Worm (Caenorhabditis elegans) whole organism, young adult: ENCODE measurements around the gene T13C5.2.

Source experiments
- B0336.3 ChIP-seq: fragments of 200-800 bp; sonication (Bioruptor generic); IDR thresholded peaks from 2 replicates; pipeline ENCODE4 v1.3.6; 2022; ENCODE audit warnings: missing genetic modification characterization, missing compliant biosample characterization
- F23B12.7 ChIP-seq: sonication (generic microtip); optimal IDR thresholded peaks from 2 replicates; lab custom pipeline; 2017; ENCODE audit warnings: missing genetic modification characterization, mild to moderate bottlenecking, missing compliant biosample characterization, antibody characterized with exemption, moderate library complexity; ENCODE audit not compliant: insufficient read depth
- F33H1.4 ChIP-seq: fragments of 200-800 bp; sonication (Bioruptor generic); IDR thresholded peaks from 2 replicates; pipeline ENCODE4 v1.3.6; 2022; ENCODE audit warnings: missing genetic modification reagents, missing genetic modification characterization, missing compliant biosample characterization
- F57A8.1 ChIP-seq: fragments of 200-800 bp; sonication (Bioruptor generic); optimal IDR thresholded peaks from 2 replicates; lab custom pipeline; 2018; ENCODE audit warnings: mild to moderate bottlenecking, missing genetic modification characterization, moderate library complexity, missing compliant biosample characterization
- F57C9.4 ChIP-seq: sonication (generic microtip); optimal IDR thresholded peaks from 2 replicates; lab custom pipeline; 2017; ENCODE audit warnings: mild to moderate bottlenecking, missing genetic modification characterization, missing compliant biosample characterization
- K12H6.12 ChIP-seq: fragments of 200-800 bp; sonication (Bioruptor generic); optimal IDR thresholded peaks from 2 replicates; lab custom pipeline; 2018; ENCODE audit warnings: mild to moderate bottlenecking, missing genetic modification characterization, missing compliant biosample characterization
- Y53G8AR.9 ChIP-seq: fragments of 200-800 bp; sonication (Bioruptor generic); conservative IDR thresholded peaks from 2 replicates; pipeline ENCODE4 v1.3.6; 2022; ENCODE audit warnings: missing genetic modification reagents, missing genetic modification characterization, missing compliant biosample characterization
- Y56A3A.18 ChIP-seq: fragments of 200-800 bp; sonication (Bioruptor generic); IDR thresholded peaks from 2 replicates; pipeline ENCODE4 v1.3.6; 2022; ENCODE audit warnings: missing genetic modification reagents, missing genetic modification characterization, missing compliant biosample characterization
- Y79H2A.3 ChIP-seq: fragments of 200-800 bp; sonication (Bioruptor generic); conservative IDR thresholded peaks from 2 replicates; pipeline ENCODE4 v1.3.6; 2022; ENCODE audit warnings: missing genetic modification reagents, missing genetic modification characterization, missing compliant biosample characterization
- ama-1 ChIP-seq, 3 experiments: fragments of 150-350 bp in 1 of 3; sonication (generic microtip) in 2 of 3; optimal IDR thresholded peaks; 2 replicates each; lab custom pipeline; 2014 to 2018; ENCODE audit warnings: missing biosample characterization in 2 of 3, missing genetic modification characterization in 2 of 3, missing genetic modification reagents in 2 of 3
- ccch-3 ChIP-seq: fragments of 200-800 bp; sonication (Bioruptor generic); optimal IDR thresholded peaks from 2 replicates; lab custom pipeline; 2018; ENCODE audit warnings: mild to moderate bottlenecking, missing genetic modification characterization, missing compliant biosample characterization
- ceh-27 ChIP-seq: fragments of 200-800 bp; sonication (Bioruptor generic); optimal IDR thresholded peaks from 2 replicates; lab custom pipeline; 2018; ENCODE audit warnings: mild to moderate bottlenecking, missing genetic modification characterization, moderate library complexity, missing compliant biosample characterization
- dpff-1 ChIP-seq: sonication (generic microtip); optimal IDR thresholded peaks from 2 replicates; lab custom pipeline; 2017; ENCODE audit warnings: mild to moderate bottlenecking, missing genetic modification characterization, missing compliant biosample characterization
- egl-44 ChIP-seq: fragments of 200-800 bp; sonication (Bioruptor generic); IDR thresholded peaks from 2 replicates; pipeline ENCODE4 v1.3.6; 2022; ENCODE audit warnings: missing genetic modification reagents, missing genetic modification characterization, missing compliant biosample characterization
- egrh-3 ChIP-seq: fragments of 200-800 bp; sonication (Bioruptor generic); IDR thresholded peaks from 2 replicates; pipeline ENCODE4 v1.3.6; 2022; ENCODE audit warnings: missing genetic modification reagents, missing genetic modification characterization, missing compliant biosample characterization
- ets-4 ChIP-seq: fragments of 200-800 bp; sonication (Bioruptor generic); optimal IDR thresholded peaks from 2 replicates; lab custom pipeline; 2018; ENCODE audit warnings: mild to moderate bottlenecking, missing genetic modification characterization, missing compliant biosample characterization
- hlh-12 ChIP-seq: sonication (generic microtip); optimal IDR thresholded peaks from 2 replicates; lab custom pipeline; 2016; ENCODE audit warnings: missing genetic modification characterization, missing compliant biosample characterization
- hsf-1 ChIP-seq: fragments of 200-800 bp; sonication (Bioruptor generic); IDR thresholded peaks from 2 replicates; pipeline ENCODE4 v1.3.6; 2022; ENCODE audit warnings: missing genetic modification reagents, missing genetic modification characterization, missing compliant biosample characterization
- lin-54 ChIP-seq: fragments of 200-800 bp; sonication (Bioruptor generic); optimal IDR thresholded peaks from 2 replicates; lab custom pipeline; 2018; ENCODE audit warnings: mild to moderate bottlenecking, missing genetic modification characterization, missing compliant biosample characterization
- madf-10 ChIP-seq: sonication (generic microtip); optimal IDR thresholded peaks from 2 replicates; lab custom pipeline; 2016; ENCODE audit warnings: mild to moderate bottlenecking, missing genetic modification characterization, missing compliant biosample characterization
- mes-4 ChIP-seq: sonication (generic microtip); optimal IDR thresholded peaks from 2 replicates; lab custom pipeline; 2016; ENCODE audit warnings: missing genotype, missing genetic modification characterization, missing compliant biosample characterization
- nhr-80 ChIP-seq: sonication (generic microtip); optimal IDR thresholded peaks from 2 replicates; lab custom pipeline; 2016; ENCODE audit warnings: missing genetic modification characterization, missing compliant biosample characterization
- rcor-1 ChIP-seq: fragments of 200-800 bp; sonication (Bioruptor generic); IDR thresholded peaks from 2 replicates; pipeline ENCODE4 v1.3.6; 2022; ENCODE audit warnings: missing genetic modification reagents, missing genetic modification characterization, missing compliant biosample characterization
- rec-8 ChIP-seq, 2 experiments: sonication (generic microtip); optimal IDR thresholded peaks; 2 replicates each; lab custom pipeline; 2016; ENCODE audit warnings: mild to moderate bottlenecking in 2 of 2, missing genetic modification characterization in 2 of 2, missing genetic modification reagents in 2 of 2, missing genotype in 2 of 2, missing biosample characterization in 1 of 2, missing compliant biosample characterization in 1 of 2, moderate library complexity in 1 of 2
- repo-1 ChIP-seq: sonication (generic microtip); optimal IDR thresholded peaks from 2 replicates; lab custom pipeline; 2017; ENCODE audit warnings: mild to moderate bottlenecking, missing genetic modification characterization, missing compliant biosample characterization
- rpc-1 ChIP-seq, 2 experiments: fragments of 150-350 bp in 1 of 2; sonication (generic microtip) in 1 of 2; optimal IDR thresholded peaks; 2 replicates each; lab custom pipeline; 2014 to 2018; ENCODE audit warnings: missing biosample characterization in 1 of 2, missing genetic modification characterization in 1 of 2, missing genetic modification reagents in 1 of 2, missing genotype in 1 of 2
- snpc-4 ChIP-seq, 5 experiments: fragments of 150-350 bp in 1 of 5; sonication (generic microtip) in 4 of 5; optimal IDR thresholded peaks; 2 replicates each; lab custom pipeline; 2014 to 2018; ENCODE audit warnings: missing genetic modification characterization in 5 of 5, missing biosample characterization in 3 of 5, antibody characterized with exemption in 2 of 5, mild to moderate bottlenecking in 2 of 5, missing compliant biosample characterization in 2 of 5, missing genotype in 2 of 5, moderate library complexity in 2 of 5, missing genetic modification reagents in 1 of 5
- tbp1 ChIP-seq: fragments of 200-800 bp; sonication (Bioruptor generic); optimal IDR thresholded peaks from 2 replicates; lab custom pipeline; 2018; ENCODE audit warnings: mild to moderate bottlenecking, missing genetic modification characterization, missing compliant biosample characterization
- zfh-2 ChIP-seq: fragments of 200-800 bp; sonication (Bioruptor generic); conservative IDR thresholded peaks from 2 replicates; pipeline ENCODE4 v1.3.6; 2022; ENCODE audit warnings: missing genetic modification reagents, missing genetic modification characterization, missing compliant biosample characterization
- ztf-18 ChIP-seq: sonication (generic microtip); optimal IDR thresholded peaks from 2 replicates; lab custom pipeline; 2016; ENCODE audit warnings: missing genotype, mild to moderate bottlenecking, missing genetic modification characterization, missing compliant biosample characterization
- ztf-25 ChIP-seq: fragments of 200-800 bp; sonication (Bioruptor generic); IDR thresholded peaks from 2 replicates; pipeline ENCODE4 v1.3.6; 2022; ENCODE audit warnings: missing genetic modification reagents, missing genetic modification characterization, missing compliant biosample characterization

The T13C5.2 gene

DNA sequence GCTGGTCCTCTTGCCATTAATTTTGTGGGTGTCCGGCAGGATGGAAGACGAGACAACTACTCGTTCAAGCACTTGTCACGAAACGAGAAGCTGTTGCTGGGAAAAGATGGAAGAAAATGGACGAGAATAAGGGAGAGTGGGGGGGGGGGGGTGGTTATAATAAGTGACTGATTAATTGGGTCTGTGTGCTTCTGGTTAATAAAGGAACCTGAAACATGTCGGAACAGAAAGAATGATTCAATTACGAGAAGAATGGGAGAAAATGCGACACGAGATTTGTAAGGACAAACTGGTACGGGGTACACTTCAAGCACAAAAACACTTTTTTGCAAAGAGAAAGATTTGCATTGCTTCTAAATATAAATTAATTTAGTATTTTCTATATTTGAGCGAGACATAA is 29.4 kb upstream of the T13C5.2 start:
- TF ChIP-seq ceh-27 (GFP tag; lab: Kevin White, UChicago) = no peak

DNA sequence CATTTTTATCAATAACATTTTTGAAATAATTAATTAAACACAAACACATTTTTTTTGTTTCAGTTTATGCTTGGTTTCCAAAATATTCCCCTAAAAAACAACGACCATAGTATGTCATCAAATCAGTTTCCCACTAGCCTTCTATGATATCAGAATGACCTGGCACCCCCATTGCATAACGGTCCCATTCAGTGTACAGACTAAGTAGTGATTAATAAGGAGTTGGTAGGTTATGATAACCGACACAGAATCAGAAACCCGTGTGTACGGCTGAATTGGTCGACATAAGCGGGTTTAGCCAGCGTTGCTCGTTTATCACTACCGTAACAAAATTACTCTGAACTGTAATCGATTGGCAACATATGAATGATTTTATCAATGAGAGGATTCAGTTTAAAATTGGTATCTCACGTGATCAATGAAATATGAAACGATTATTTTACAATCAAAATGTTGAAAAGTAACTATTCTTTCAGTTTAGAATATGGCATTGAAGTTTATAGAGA is 27.3 kb upstream of the T13C5.2 start:
- TF ChIP-seq tbp1 (GFP tag; lab: Kevin White, UChicago) = no peak

DNA sequence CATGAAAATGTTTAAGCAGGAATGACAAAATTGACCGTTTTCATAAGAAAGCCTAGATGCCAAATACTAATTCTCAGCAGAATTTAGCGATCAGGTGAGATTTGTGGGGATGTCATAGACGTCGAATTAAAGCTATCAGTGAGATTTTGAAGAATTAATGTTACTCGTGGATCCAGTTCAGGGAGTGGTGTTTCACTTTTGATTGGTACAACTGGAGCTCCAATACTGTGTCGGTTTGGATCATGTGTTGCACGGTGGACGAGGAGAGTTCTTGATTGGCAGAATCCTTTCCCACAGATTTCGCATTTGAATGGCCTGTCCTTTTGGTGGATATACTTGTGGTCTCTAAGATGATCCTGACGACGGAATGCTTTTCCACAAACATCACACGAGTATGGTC is 25.2 kb upstream of the T13C5.2 start:
- TF ChIP-seq mes-4 = no peak
- TF ChIP-seq egl-44 = no peak
- TF ChIP-seq hsf-1 = no peak
- TF ChIP-seq F57A8.1 (GFP tag; lab: Kevin White, UChicago) = no peak
- no peak for TF ChIP-seq lin-54 (GFP tag; lab: Kevin White, UChicago)
- no peak for TF ChIP-seq snpc-4 (GFP tag; optimal IDR thresholded peaks at IDR 0.05; lab: Kevin White, UChicago)
- TF ChIP-seq snpc-4 (tag; optimal IDR thresholded peaks at IDR 0.05; lab: Kevin White, UChicago) = no peak
- TF ChIP-seq F57C9.4 (tag; lab: Kevin White, UChicago) = no peak
- no peak for TF ChIP-seq egrh-3 (GFP tag; lab: Robert Waterston, UW)
- no peak for TF ChIP-seq repo-1
- no peak for TF ChIP-seq madf-10
- TF ChIP-seq ama-1 (optimal IDR thresholded peaks at IDR 0.05; lab: Kevin White, UChicago) = no peak
- no peak for TF ChIP-seq ama-1 (GFP tag; optimal IDR thresholded peaks at IDR 0.05; lab: Kevin White, UChicago)
- TF ChIP-seq, all 124 proteins: peak for 0

DNA sequence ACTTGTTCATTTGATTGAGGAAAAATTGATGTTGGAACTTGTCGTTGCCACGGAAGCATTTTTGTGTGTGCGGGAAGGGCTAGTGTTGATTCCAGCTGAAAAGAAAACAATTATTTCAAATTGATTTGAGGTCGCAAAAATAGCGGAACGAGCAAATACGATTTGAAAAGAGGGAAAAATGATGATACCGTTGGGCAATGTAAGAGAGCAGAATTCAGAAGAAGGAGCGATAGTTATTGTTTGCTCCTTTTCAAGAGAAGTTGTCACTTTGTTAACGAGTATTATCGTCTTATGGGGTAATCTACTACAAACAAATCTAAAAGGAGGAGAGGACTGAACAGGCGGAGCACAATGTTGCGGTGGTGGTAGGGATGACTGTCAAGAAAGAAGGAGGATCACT is 24.4 kb upstream of the T13C5.2 start, which contains the start of gene odd-2:
odd-2 (minus strand) TSS at position 101 of the 400 bp plus-strand sequence.
- TF ChIP-seq ztf-25 (no peak), repo-1 (no peak), Y56A3A.18 (GFP tag; lab: Robert Waterston, UW) (no peak), ztf-18 (tag; lab: Kevin White, UChicago) (no peak), Y79H2A.3 (GFP tag; lab: Robert Waterston, UW) (no peak), K12H6.12 (tag; lab: Kevin White, UChicago) (no peak), B0336.3 (no peak), hlh-12 (no peak), ccch-3 (GFP tag; lab: Kevin White, UChicago) (no peak), F23B12.7 (tag; lab: Kevin White, UChicago) (no peak), rcor-1 (GFP tag; lab: Robert Waterston, UW) (no peak)

DNA sequence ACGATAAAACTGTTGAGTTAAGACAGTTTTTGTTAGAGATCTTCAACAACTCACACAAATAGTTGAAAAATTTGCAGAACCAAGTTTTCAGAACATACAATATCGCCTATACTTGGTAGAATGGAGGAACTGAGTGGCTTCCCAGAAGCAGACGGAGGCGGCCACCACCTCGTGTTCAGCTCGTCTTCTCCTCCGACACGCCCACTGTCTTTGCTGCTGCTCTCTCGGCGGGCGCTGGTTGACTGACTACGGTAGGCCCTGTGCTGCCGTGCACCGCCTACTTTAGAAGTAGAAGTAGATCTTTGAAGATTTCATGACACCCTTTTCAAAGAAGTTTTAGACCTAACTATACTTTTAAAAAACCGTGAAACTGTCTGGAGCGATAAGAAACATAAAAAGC is 22.8 kb upstream of the T13C5.2 start:
- TF ChIP-seq ets-4 (GFP tag; lab: Kevin White, UChicago) = no peak
- no peak for TF ChIP-seq rec-8 (tag; optimal IDR thresholded peaks at IDR 0.05; lab: Kevin White, UChicago)
- no peak for TF ChIP-seq F33H1.4 (GFP tag; lab: Robert Waterston, UW)
- peak; percentile 27; the same call in 1 of the 2 replicates for TF ChIP-seq egrh-3 (GFP tag; lab: Robert Waterston, UW)
- TF ChIP-seq ztf-25 = no peak
- no peak for TF ChIP-seq dpff-1
- no peak for TF ChIP-seq Y53G8AR.9 (GFP tag; lab: Robert Waterston, UW)
- TF ChIP-seq ztf-18 (tag; lab: Kevin White, UChicago) = no peak
- TF ChIP-seq zfh-2 = peak; percentile 72
- TF ChIP-seq, all 124 proteins: peak for 2

DNA sequence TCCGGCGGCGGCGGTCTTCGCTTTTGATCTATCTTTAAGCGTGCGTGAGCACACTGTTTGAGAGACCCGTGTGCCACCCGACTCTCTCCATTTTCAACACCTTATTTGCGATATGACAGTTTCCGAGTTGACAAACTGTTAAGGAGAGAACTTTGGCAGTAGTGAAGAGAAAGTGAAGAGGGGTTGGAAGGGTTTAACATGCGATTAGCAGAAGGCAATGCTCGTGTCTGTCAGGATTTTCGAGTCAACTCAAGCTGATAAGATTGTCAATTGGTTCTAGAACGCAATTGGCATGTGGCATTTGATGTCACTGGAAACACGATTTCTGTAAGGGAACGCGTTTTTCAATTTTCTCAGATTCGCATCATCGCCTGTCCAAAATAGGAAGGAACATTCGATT is 17.4 kb upstream of the T13C5.2 start:
- TF ChIP-seq nhr-80 (tag; lab: Kevin White, UChicago) (peak; percentile 30), rpc-1 (optimal IDR thresholded peaks at IDR 0.05; lab: Kevin White, UChicago) (no peak), rpc-1 (tag; optimal IDR thresholded peaks at IDR 0.05; lab: Kevin White, UChicago) (no peak)
